Worm (Caenorhabditis elegans): ENCODE data around the gene F18E3.13.
"Not testable (repeated sequence)": the region's sequence is repeated elsewhere in the genome, so short reads cannot be mapped to it uniquely, and the experiment has no call there.

The F18E3.13 gene

ce11 chrV:7436911-7437310 lies 20.9 kb downstream of the F18E3.13 start:
- TF ChIP-seq unc-62 (GFP tag; optimal IDR thresholded peaks at IDR 0.05), result no peak

ce11 chrV:7437538-7437937 lies 21.6 kb downstream of the F18E3.13 start, which contains the start of gene F25E5.9:
Gene F25E5.9, minus strand, starts transcription at chrV:7437919.
- no peak for TF ChIP-seq unc-62 (GFP tag; optimal IDR thresholded peaks at IDR 0.05)

ce11 chrV:7437985-7438384 lies 22.0 kb downstream of the F18E3.13 start, which contains the start of gene F25E5.16:
Gene F25E5.16, plus strand, starts transcription at chrV:7438285.
- TF ChIP-seq unc-62 (GFP tag; optimal IDR thresholded peaks at IDR 0.05), result no peak

- TF ChIP-seq unc-62 (GFP tag; optimal IDR thresholded peaks at IDR 0.05), result no peak
Observed at ce11 chrV:7439807-7440206, 23.8 kb downstream of the F18E3.13 start, which contains the start of gene try-13. Gene try-13, plus strand, starts transcription at chrV:7440107.

ce11 chrV:7444331-7444730 lies 28.4 kb downstream of the F18E3.13 start, which contains the start of gene nhr-141:
Gene nhr-141, plus strand, starts transcription at chrV:7444661.
- not testable (repeated sequence) for TF ChIP-seq unc-62 (GFP tag; optimal IDR thresholded peaks at IDR 0.05)

- no peak for TF ChIP-seq unc-62 (GFP tag; optimal IDR thresholded peaks at IDR 0.05)
Observed at ce11 chrV:7446965-7447364, 31.0 kb downstream of the F18E3.13 start, which contains the start of gene F25E5.5. Gene F25E5.5, plus strand, starts transcription at chrV:7447265.

- TF ChIP-seq unc-62 (GFP tag; optimal IDR thresholded peaks at IDR 0.05), result no peak
Observed at ce11 chrV:7449303-7449827, 33.4 kb downstream of the F18E3.13 start, which contains the start of gene try-12. Gene try-12, plus strand, starts transcription at chrV:7449353.

- no peak for TF ChIP-seq unc-62 (GFP tag; optimal IDR thresholded peaks at IDR 0.05)
Observed at ce11 chrV:7451421-7451820, 35.5 kb downstream of the F18E3.13 start, which contains the start of gene try-11. Gene try-11, plus strand, starts transcription at chrV:7451721.

- TF ChIP-seq unc-62 (GFP tag; optimal IDR thresholded peaks at IDR 0.05), result no peak
Observed at ce11 chrV:7454236-7454635, 38.3 kb downstream of the F18E3.13 start, which contains the start of gene try-8. Gene try-8, minus strand, starts transcription at chrV:7454336.

ce11 chrV:7455008-7455407 lies 39.0 kb downstream of the F18E3.13 start, which contains the start of gene F25E5.2:
Gene F25E5.2, plus strand, starts transcription at chrV:7455308.
- TF ChIP-seq unc-62 (GFP tag; optimal IDR thresholded peaks at IDR 0.05), result no peak

- no peak for TF ChIP-seq unc-62 (GFP tag; optimal IDR thresholded peaks at IDR 0.05)
Observed at ce11 chrV:7460898-7461297, 44.9 kb downstream of the F18E3.13 start, which contains the start of gene srh-92. Gene srh-92, minus strand, starts transcription at chrV:7460998.

- no peak for TF ChIP-seq unc-62 (GFP tag; optimal IDR thresholded peaks at IDR 0.05)
Observed at ce11 chrV:7464696-7465095, 48.7 kb downstream of the F18E3.13 start, which contains the start of gene srh-89. Gene srh-89, minus strand, starts transcription at chrV:7464796.

- TF ChIP-seq unc-62 (GFP tag; optimal IDR thresholded peaks at IDR 0.05), result no peak
Observed at ce11 chrV:7465509-7465908, 49.5 kb downstream of the F18E3.13 start, which contains the start of gene F25E5.1. Gene F25E5.1, plus strand, starts transcription at chrV:7465884.
